Worm (Caenorhabditis elegans) whole organism, mixed stage, embryonic: Measurements from ENCODE around the gene exos-7.

ENCODE experiments used
- bed-3 ChIP-seq: fragments of 200-800 bp; sonication (Bioruptor generic); optimal IDR thresholded peaks from 3 replicates; lab custom pipeline; 2018; ENCODE audit warnings: mild to moderate bottlenecking, missing genetic modification characterization, moderate library complexity, missing compliant biosample characterization
- blmp-1 ChIP-seq: fragments of 150-350 bp; optimal IDR thresholded peaks from 2 replicates; lab custom pipeline; 2014; ENCODE audit warnings: missing biosample characterization, missing genetic modification characterization
- ceh-39 ChIP-seq: fragments of 150-350 bp; optimal IDR thresholded peaks from 2 replicates; lab custom pipeline; 2014; ENCODE audit warnings: missing biosample characterization, missing genetic modification characterization
- ceh-43 ChIP-seq: fragments of 200-800 bp; sonication (Bioruptor generic); optimal IDR thresholded peaks from 2 replicates; lab custom pipeline; 2018; ENCODE audit warnings: mild to moderate bottlenecking, missing genetic modification characterization, moderate library complexity, missing compliant biosample characterization
- ceh-83 ChIP-seq: fragments of 200-800 bp; sonication (Bioruptor generic); optimal IDR thresholded peaks from 2 replicates; lab custom pipeline; 2018; ENCODE audit warnings: mild to moderate bottlenecking, missing genetic modification characterization, missing compliant biosample characterization
- ces-1 ChIP-seq: fragments of 150-350 bp; optimal IDR thresholded peaks from 2 replicates; lab custom pipeline; 2014; ENCODE audit warnings: missing biosample characterization, missing genetic modification reagents, missing genetic modification characterization
- cnd-1 ChIP-seq: fragments of 200-800 bp; sonication (Bioruptor generic); optimal IDR thresholded peaks from 2 replicates; lab custom pipeline; 2018; ENCODE audit warnings: mild to moderate bottlenecking, missing genetic modification characterization, missing compliant biosample characterization
- elt-1 ChIP-seq: sonication (generic microtip); optimal IDR thresholded peaks from 2 replicates; lab custom pipeline; 2017; ENCODE audit warnings: missing genetic modification characterization, mild to moderate bottlenecking, missing compliant biosample characterization, antibody characterized with exemption, moderate library complexity, borderline replicate concordance; ENCODE audit not compliant: insufficient read depth
- elt-3 ChIP-seq: fragments of 150-350 bp; optimal IDR thresholded peaks from 2 replicates; lab custom pipeline; 2014; ENCODE audit warnings: missing biosample characterization, missing genetic modification characterization
- flh-1 ChIP-seq: fragments of 200-800 bp; sonication (Bioruptor generic); optimal IDR thresholded peaks from 2 replicates; lab custom pipeline; 2018; ENCODE audit warnings: mild to moderate bottlenecking, missing genetic modification characterization, moderate library complexity, missing compliant biosample characterization
- ham-2 ChIP-seq: fragments of 200-800 bp; sonication (Bioruptor generic); optimal IDR thresholded peaks from 2 replicates; lab custom pipeline; 2018; ENCODE audit warnings: mild to moderate bottlenecking, missing genetic modification characterization, missing compliant biosample characterization
- lin-13 ChIP-seq: fragments of 150-350 bp; optimal IDR thresholded peaks from 2 replicates; lab custom pipeline; 2014; ENCODE audit warnings: missing biosample characterization, missing genetic modification characterization
- lin-32 ChIP-seq: fragments of 200-800 bp; sonication (Bioruptor generic); optimal IDR thresholded peaks from 2 replicates; lab custom pipeline; 2018; ENCODE audit warnings: mild to moderate bottlenecking, missing genetic modification characterization, missing compliant biosample characterization
- lsy-2 ChIP-seq: fragments of 150-350 bp; optimal IDR thresholded peaks from 2 replicates; lab custom pipeline; 2014; ENCODE audit warnings: missing biosample characterization, missing genetic modification characterization
- mab-5 ChIP-seq: fragments of 150-350 bp; optimal IDR thresholded peaks from 2 replicates; lab custom pipeline; 2014; ENCODE audit warnings: missing biosample characterization, missing genetic modification characterization
- mep-1 ChIP-seq: fragments of 150-350 bp; optimal IDR thresholded peaks from 2 replicates; lab custom pipeline; 2017; ENCODE audit warnings: missing biosample characterization, missing genetic modification reagents, missing genetic modification characterization, inconsistent platforms
- mls-2 ChIP-seq: sonication (generic microtip); optimal IDR thresholded peaks from 2 replicates; lab custom pipeline; 2016; ENCODE audit warnings: mild to moderate bottlenecking, missing genetic modification characterization, moderate library complexity, missing compliant biosample characterization
- nhr-12 ChIP-seq: fragments of 150-350 bp; optimal IDR thresholded peaks from 2 replicates; lab custom pipeline; 2014; ENCODE audit warnings: missing biosample characterization, missing genetic modification characterization
- nhr-2 ChIP-seq: fragments of 150-350 bp; optimal IDR thresholded peaks from 2 replicates; lab custom pipeline; 2014; ENCODE audit warnings: missing biosample characterization, missing genetic modification characterization
- nhr-237 ChIP-seq: fragments of 150-350 bp; optimal IDR thresholded peaks from 2 replicates; lab custom pipeline; 2014; ENCODE audit warnings: missing biosample characterization, missing genetic modification characterization
- nhr-28 ChIP-seq: fragments of 150-350 bp; optimal IDR thresholded peaks from 2 replicates; lab custom pipeline; 2014; ENCODE audit warnings: missing biosample characterization, missing genetic modification characterization
- nhr-76 ChIP-seq: sonication (generic microtip); optimal IDR thresholded peaks from 2 replicates; lab custom pipeline; 2017; ENCODE audit warnings: missing biosample characterization, missing genetic modification characterization
- pha-4 ChIP-seq: fragments of 150-350 bp; optimal IDR thresholded peaks from 2 replicates; lab custom pipeline; 2018; ENCODE audit warnings: missing biosample characterization, missing genetic modification reagents, missing genetic modification characterization
- sem-2 ChIP-seq: fragments of 200-800 bp; sonication (Bioruptor generic); optimal IDR thresholded peaks from 2 replicates; lab custom pipeline; 2018; ENCODE audit warnings: mild to moderate bottlenecking, missing genetic modification characterization, missing compliant biosample characterization
- snpc-4 ChIP-seq: fragments of 150-350 bp; optimal IDR thresholded peaks from 2 replicates; lab custom pipeline; 2014; ENCODE audit warnings: missing biosample characterization, missing genetic modification characterization
- sptf-1 ChIP-seq: sonication (generic microtip); optimal IDR thresholded peaks from 2 replicates; lab custom pipeline; 2017; ENCODE audit warnings: mild to moderate bottlenecking, missing genetic modification characterization, moderate library complexity, missing compliant biosample characterization
- unc-120 ChIP-seq: sonication (generic microtip); optimal IDR thresholded peaks from 2 replicates; lab custom pipeline; 2017; ENCODE audit warnings: missing genetic modification characterization, missing compliant biosample characterization; ENCODE audit not compliant: poor library complexity, severe bottlenecking
- unc-39 ChIP-seq: fragments of 150-350 bp; optimal IDR thresholded peaks from 2 replicates; lab custom pipeline; 2014; ENCODE audit warnings: missing biosample characterization, missing genetic modification characterization
- zip-8 ChIP-seq: fragments of 150-350 bp; optimal IDR thresholded peaks from 2 replicates; lab custom pipeline; 2014; ENCODE audit warnings: missing biosample characterization, missing genetic modification characterization
- ztf-11 ChIP-seq: fragments of 150-350 bp; optimal IDR thresholded peaks from 2 replicates; lab custom pipeline; 2014; ENCODE audit warnings: missing biosample characterization, missing genetic modification characterization

Gene exos-7

DNA sequence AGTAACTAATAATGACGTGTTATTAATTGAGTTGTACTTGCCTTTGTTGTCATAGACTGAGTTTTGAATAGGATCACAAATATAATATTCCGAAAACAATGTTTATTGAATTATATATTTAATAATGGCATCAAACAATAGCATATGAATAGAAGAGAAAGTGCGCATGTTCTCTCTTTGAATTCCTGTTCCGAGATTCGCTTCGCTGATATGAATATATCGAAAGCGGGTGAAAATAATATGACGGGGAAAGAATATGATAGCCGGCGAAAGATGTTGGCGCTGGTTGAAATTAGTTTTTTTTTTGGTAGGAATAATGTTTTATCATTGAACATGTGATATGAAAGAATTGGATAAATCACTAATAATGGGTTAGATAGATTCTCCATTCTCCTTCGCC is 18.6 kb upstream of the exos-7 start, which contains the start of gene T03D8.6:
Gene T03D8.6 (minus strand): TSS at position 298 of the 400 bp plus-strand sequence.
- no peak for TF ChIP-seq lin-32 (GFP tag; lab: Kevin White, UChicago)
- TF ChIP-seq blmp-1, result peak; percentile 79
- TF ChIP-seq cnd-1 (tag; lab: Kevin White, UChicago), result no peak
- no peak for TF ChIP-seq zip-8 (tag; lab: Kevin White, UChicago)
- no peak for TF ChIP-seq ham-2 (GFP tag; lab: Kevin White, UChicago)
- TF ChIP-seq mls-2, result no peak
- peak; percentile 19 for TF ChIP-seq ces-1
- no peak for TF ChIP-seq mab-5
- TF ChIP-seq ztf-11, result no peak
- TF ChIP-seq nhr-76 (tag; lab: Kevin White, UChicago), result no peak
- no peak for TF ChIP-seq ceh-39 (tag; lab: Kevin White, UChicago)
- TF ChIP-seq nhr-28 (tag; lab: Kevin White, UChicago), result no peak
- TF ChIP-seq flh-1, result no peak
- no peak for TF ChIP-seq lsy-2 (tag; lab: Kevin White, UChicago)

DNA sequence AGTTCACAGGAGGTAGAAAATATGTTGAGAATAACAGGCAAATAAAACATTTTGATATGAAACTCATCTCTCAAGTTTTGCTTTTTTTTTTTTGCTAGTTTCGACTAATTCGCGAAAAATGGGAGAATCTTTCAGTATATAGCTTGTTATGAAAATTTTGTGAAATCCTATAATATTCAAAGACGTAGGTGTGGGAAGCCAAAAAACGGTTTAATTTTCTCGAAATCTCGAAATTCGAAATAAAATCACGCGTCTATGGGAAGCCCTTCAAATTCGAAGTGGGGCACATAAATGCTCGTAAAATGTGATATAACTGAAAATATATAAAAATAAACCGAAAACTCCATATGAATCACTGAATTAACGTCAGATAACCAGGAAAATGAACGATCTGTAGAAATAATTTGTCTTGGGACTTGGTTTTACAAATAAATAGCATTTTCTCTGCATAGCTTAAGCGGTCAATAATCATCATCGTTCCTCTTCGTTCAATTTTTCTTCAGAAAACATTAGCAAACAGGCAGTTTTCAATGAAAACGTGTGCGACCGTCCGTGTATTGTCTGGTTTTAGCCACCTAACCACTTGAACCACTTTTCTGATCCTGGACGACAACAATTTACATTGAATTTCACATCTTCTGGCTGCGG is 13.6 kb upstream of the exos-7 start, which contains the start of the genes gcy-22 and grl-14:
Gene gcy-22 (minus strand): TSS at position 101 of the 648 bp plus-strand sequence.
Gene grl-14 (plus strand): TSS at position 598 of the 648 bp plus-strand sequence.
- TF ChIP-seq lin-13 (tag; lab: Kevin White, UChicago), result no peak
- TF ChIP-seq bed-3, result no peak
- TF ChIP-seq nhr-237 (tag; lab: Kevin White, UChicago), result no peak
- TF ChIP-seq flh-1, result no peak
- TF ChIP-seq unc-39 (tag; lab: Kevin White, UChicago), result no peak
- TF ChIP-seq nhr-76 (tag; lab: Kevin White, UChicago), result no peak
- no peak for TF ChIP-seq sptf-1 (tag; lab: Kevin White, UChicago)
- no peak for TF ChIP-seq mep-1 (tag; lab: Kevin White, UChicago)
- no peak for TF ChIP-seq nhr-28 (tag; lab: Kevin White, UChicago)
- TF ChIP-seq ztf-11, result no peak
- TF ChIP-seq ceh-39 (tag; lab: Kevin White, UChicago), result no peak
- TF ChIP-seq elt-1 (tag; lab: Kevin White, UChicago), result no peak

DNA sequence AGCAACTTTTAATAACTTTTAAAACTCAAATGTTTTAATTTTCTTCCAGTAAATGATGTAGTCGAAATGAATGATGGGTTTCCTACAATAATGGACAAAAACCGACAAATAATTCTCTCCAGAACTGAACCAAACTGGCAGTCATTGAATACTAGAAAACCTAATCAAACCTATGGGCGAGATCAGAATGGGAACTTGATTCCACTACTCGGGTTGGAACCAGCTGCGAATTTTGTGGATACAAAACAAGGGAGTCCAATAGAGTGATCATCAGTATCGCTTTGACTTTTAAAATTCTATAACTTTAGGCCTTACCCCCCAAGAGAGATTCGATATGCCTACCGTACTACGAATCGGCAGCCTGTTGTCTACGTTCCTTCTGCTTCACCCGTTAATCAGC is 12.0 kb upstream of the exos-7 start:
- no peak for TF ChIP-seq unc-120 (tag; lab: Kevin White, UChicago)
- no peak for TF ChIP-seq nhr-237 (tag; lab: Kevin White, UChicago)
- TF ChIP-seq nhr-76 (tag; lab: Kevin White, UChicago), result no peak
- TF ChIP-seq mls-2, result no peak
- no peak for TF ChIP-seq blmp-1
- TF ChIP-seq sptf-1 (tag; lab: Kevin White, UChicago), result no peak
- no peak for TF ChIP-seq nhr-2 (tag; lab: Kevin White, UChicago)
- no peak for TF ChIP-seq elt-3 (tag; lab: Kevin White, UChicago)
- TF ChIP-seq ces-1, result no peak
- no peak for TF ChIP-seq lin-32 (GFP tag; lab: Kevin White, UChicago)
- no peak for TF ChIP-seq pha-4 (tag; lab: Kevin White, UChicago)
- no peak for TF ChIP-seq lsy-2 (tag; lab: Kevin White, UChicago)
- no peak for TF ChIP-seq sem-2 (GFP tag; lab: Kevin White, UChicago)
- no peak for TF ChIP-seq mep-1 (tag; lab: Kevin White, UChicago)
- no peak for TF ChIP-seq ceh-43 (GFP tag; lab: Kevin White, UChicago)
- no peak for TF ChIP-seq bed-3
- TF ChIP-seq snpc-4 (tag; lab: Kevin White, UChicago), result no peak
- no peak for TF ChIP-seq lin-13 (tag; lab: Kevin White, UChicago)
- TF ChIP-seq elt-1 (tag; lab: Kevin White, UChicago), result no peak
- TF ChIP-seq nhr-12 (tag; lab: Kevin White, UChicago), result no peak
- TF ChIP-seq, all 35 proteins: peak for 0

DNA sequence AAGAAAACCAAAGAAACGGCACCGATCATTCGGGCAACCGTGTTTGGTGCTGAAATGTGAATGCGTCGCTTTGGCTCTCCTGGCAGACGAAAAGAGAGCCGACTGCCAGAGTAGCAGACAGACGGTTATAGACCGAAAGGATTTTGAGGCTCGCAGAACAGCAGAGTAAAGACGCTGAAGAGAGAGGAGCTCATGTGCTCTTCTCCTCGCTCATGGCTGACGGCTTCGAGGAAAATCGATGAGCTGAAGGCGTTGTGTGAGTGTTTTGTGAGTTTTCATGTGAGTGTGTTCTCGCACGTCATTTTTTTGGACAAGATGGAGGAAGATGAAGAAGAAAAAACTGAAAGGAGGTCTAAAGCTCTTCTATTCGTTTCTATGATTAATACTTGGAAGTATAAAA is 9.8 kb upstream of the exos-7 start, which contains the start of gene sbt-1:
Gene sbt-1 (minus strand): TSS at position 62 of the 400 bp plus-strand sequence.
- no peak for TF ChIP-seq sptf-1 (tag; lab: Kevin White, UChicago)
- TF ChIP-seq ces-1, result peak; percentile 70
- TF ChIP-seq mep-1 (tag; lab: Kevin White, UChicago), result peak; percentile 5
- no peak for TF ChIP-seq flh-1

DNA sequence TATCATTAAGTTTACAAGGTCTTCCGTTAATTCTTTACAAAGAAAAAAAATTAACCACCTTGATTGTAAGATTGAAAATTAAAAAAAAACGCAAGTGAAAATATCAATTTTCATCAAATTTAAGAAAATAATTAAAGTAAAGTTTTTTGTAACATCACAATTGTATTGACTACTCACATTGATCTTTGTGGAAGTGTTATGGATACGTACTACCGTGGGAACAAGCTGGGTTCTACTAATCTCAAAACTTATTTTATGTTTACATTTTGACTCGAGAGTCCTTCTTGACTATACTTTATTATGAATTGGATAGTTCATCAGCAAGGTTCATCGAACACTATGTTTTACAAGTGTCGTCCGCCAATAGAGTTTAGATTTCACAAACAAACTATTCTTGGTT is 9.2 kb upstream of the exos-7 start, which contains the start of gene num-1:
Gene num-1 (plus strand): TSS at position 301 of the 400 bp plus-strand sequence.
- no peak for TF ChIP-seq nhr-28 (tag; lab: Kevin White, UChicago)
- no peak for TF ChIP-seq mab-5
- no peak for TF ChIP-seq lsy-2 (tag; lab: Kevin White, UChicago)
- TF ChIP-seq sem-2 (GFP tag; lab: Kevin White, UChicago), result no peak
- TF ChIP-seq bed-3, result no peak
- no peak for TF ChIP-seq mls-2
- TF ChIP-seq ham-2 (GFP tag; lab: Kevin White, UChicago), result no peak
- no peak for TF ChIP-seq ceh-39 (tag; lab: Kevin White, UChicago)
- no peak for TF ChIP-seq ceh-83 (GFP tag; lab: Kevin White, UChicago)
